Fruit fly (Drosophila melanogaster) whole organism, embryonic: ENCODE results near the gene CG1896.

Experiments
- CG15011 ChIP-seq: fragments of 200-800 bp; sonication (Bioruptor generic); optimal IDR thresholded peaks from 3 replicates; lab custom pipeline; 2018; ENCODE audit warnings: missing biosample characterization, mild to moderate bottlenecking, missing genetic modification characterization
- CG17802 ChIP-seq: fragments of 200-800 bp; sonication (Bioruptor generic); optimal IDR thresholded peaks from 2 replicates; lab custom pipeline; 2018; ENCODE audit warnings: missing biosample characterization, mild to moderate bottlenecking, missing genetic modification characterization, moderate library complexity
- CG7745 ChIP-seq: fragments of 200-800 bp; sonication (Bioruptor generic); optimal IDR thresholded peaks from 2 replicates; lab custom pipeline; 2018; ENCODE audit warnings: missing biosample characterization, mild to moderate bottlenecking, missing genetic modification characterization, moderate library complexity
- D19A ChIP-seq: fragments of 200-800 bp; optimal IDR thresholded peaks from 3 replicates; lab custom pipeline; 2019; ENCODE audit warnings: missing biosample characterization, mild to moderate bottlenecking, missing genetic modification characterization, moderate library complexity
- Elba2 ChIP-seq: fragments of 200-800 bp; sonication (Bioruptor generic); optimal IDR thresholded peaks from 3 replicates; lab custom pipeline; 2016; ENCODE audit warnings: missing biosample characterization, missing genetic modification characterization
- Fer2 ChIP-seq: fragments of 200-800 bp; sonication (Bioruptor generic); optimal IDR thresholded peaks from 2 replicates; lab custom pipeline; 2018; ENCODE audit warnings: missing biosample characterization, mild to moderate bottlenecking, missing genetic modification characterization, moderate library complexity
- crp ChIP-seq, 2 experiments: fragments of 200-800 bp; sonication (Bioruptor generic); optimal IDR thresholded peaks; 2 replicates in 1 of 2; 3 replicates in 1 of 2; lab custom pipeline; 2017; ENCODE audit warnings: missing biosample characterization in 2 of 2, missing genetic modification characterization in 2 of 2, mild to moderate bottlenecking in 1 of 2, moderate library complexity in 1 of 2
- fd3F ChIP-seq: fragments of 200-800 bp; sonication (Bioruptor generic); optimal IDR thresholded peaks from 2 replicates; lab custom pipeline; 2018; ENCODE audit warnings: missing biosample characterization, mild to moderate bottlenecking, missing genetic modification characterization, moderate library complexity
- psq ChIP-seq: fragments of 200-800 bp; sonication (Bioruptor generic); optimal IDR thresholded peaks from 2 replicates; lab custom pipeline; 2017; ENCODE audit warnings: missing biosample characterization, missing genetic modification characterization
- salm ChIP-seq: fragments of 200-800 bp; sonication (Bioruptor generic); optimal IDR thresholded peaks from 2 replicates; lab custom pipeline; 2018; ENCODE audit warnings: missing biosample characterization, mild to moderate bottlenecking, missing genetic modification characterization
- sens-2 ChIP-seq: fragments of 200-800 bp; sonication (Bioruptor generic); IDR thresholded peaks from 2 replicates; pipeline ENCODE4 v1.3.6; 2022; ENCODE audit warnings: missing biosample characterization, missing genetic modification characterization

dm6 chr3R:31765145-31765544, 21.1 kb downstream of the CG1896 start:
- TF ChIP-seq CG15011 (GFP tag; lab: Kevin White, UChicago) (no peak), D19A (no peak), Fer2 (no peak), fd3F (GFP tag; lab: Kevin White, UChicago) (no peak), psq (GFP tag; lab: Kevin White, UChicago) (no peak), CG7745 (tag; lab: Kevin White, UChicago) (no peak), crp (GFP tag; optimal IDR thresholded peaks at IDR 0.05; lab: Kevin White, UChicago) (no peak), CG17802 (no peak), salm (tag; lab: Kevin White, UChicago) (no peak), sens-2 (no peak), Elba2 (GFP tag; lab: Kevin White, UChicago) (no peak)
